Worm (Caenorhabditis elegans): ENCODE data around the gene arrd-8.

The arrd-8 gene

DNA sequence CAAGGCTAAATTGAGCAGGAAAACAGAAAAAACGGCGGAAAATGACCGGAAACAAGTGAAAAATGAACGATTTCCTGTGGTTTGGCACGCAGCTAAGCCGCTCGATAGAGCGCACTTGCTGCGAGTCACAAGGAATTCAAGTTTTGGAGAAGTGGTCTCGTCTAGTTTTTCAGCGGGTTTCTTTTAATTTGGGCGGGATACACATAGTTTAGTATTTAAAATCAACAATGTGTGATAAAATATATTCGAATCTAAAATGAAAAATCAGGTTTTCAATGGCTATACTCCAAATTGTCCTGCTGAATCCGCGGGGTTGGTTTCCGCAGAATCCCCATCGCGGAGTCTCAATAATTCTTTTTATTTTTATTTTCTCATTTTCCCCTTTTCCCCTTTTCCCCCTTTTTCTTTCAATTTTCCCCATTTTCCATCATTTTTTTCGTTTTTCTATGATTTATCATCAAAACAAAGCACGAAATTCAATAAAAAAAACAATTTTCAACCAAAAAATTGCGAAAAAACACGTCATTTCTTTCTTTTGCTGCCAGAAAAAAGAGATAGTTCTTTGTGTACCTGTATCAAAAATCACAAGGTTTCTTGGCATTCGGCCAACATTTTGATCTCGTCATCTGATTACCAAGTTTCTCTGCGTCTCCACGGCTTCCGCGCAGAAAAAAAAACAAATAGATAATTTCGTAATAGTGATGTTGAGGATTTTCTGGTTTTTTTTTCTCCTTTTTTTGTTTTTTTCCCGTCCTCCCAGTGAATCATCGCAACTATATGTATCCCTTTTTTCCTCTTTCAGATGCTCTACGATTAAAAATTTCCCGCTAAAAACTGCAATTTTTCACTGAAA lies 22.6 kb upstream of the arrd-8 start, which contains the start of gene ippk-1 (continued):
- TF ChIP-seq ceh-16 (tag; optimal IDR thresholded peaks at IDR 0.05) (no peak), nhr-10 (tag; optimal IDR thresholded peaks at IDR 0.05) (no peak), nhr-25 (tag; optimal IDR thresholded peaks at IDR 0.05) (peak; percentile 62), F13H6.1 (tag; optimal IDR thresholded peaks at IDR 0.05) (peak; percentile 83), C34F6.9 (tag; optimal IDR thresholded peaks at IDR 0.05) (peak; percentile 71), lsy-2 (tag; optimal IDR thresholded peaks at IDR 0.05) (peak; percentile 50 to 64), egl-27 (tag; optimal IDR thresholded peaks at IDR 0.05) (no peak), nhr-237 (tag; optimal IDR thresholded peaks at IDR 0.05) (no peak), Y55F3AM.14 (GFP tag; optimal IDR thresholded peaks at IDR 0.05) (no peak), lin-39 (tag; optimal IDR thresholded peaks at IDR 0.05) (no peak), nhr-129 (tag; optimal IDR thresholded peaks at IDR 0.05) (peak; percentile 64), elt-3 (tag; optimal IDR thresholded peaks at IDR 0.05) (no peak), fos-1 (tag; optimal IDR thresholded peaks at IDR 0.05) (peak; percentile 33), ZK546.5 (tag; optimal IDR thresholded peaks at IDR 0.05) (no peak), blmp-1 (tag; optimal IDR thresholded peaks at IDR 0.05; ENCODE audit: insufficient read depth) (no peak), unc-55 (GFP tag; optimal IDR thresholded peaks at IDR 0.05) (peak; percentile 65), ama-1 (optimal IDR thresholded peaks at IDR 0.05) (peak; percentile 25), nhr-77 (tag; optimal IDR thresholded peaks at IDR 0.05) (no peak), unc-62 (GFP tag; optimal IDR thresholded peaks at IDR 0.05) (no peak)

- TF ChIP-seq elt-1 (tag; optimal IDR thresholded peaks at IDR 0.05), result no peak
Observed at ce11 chrII:12049281-12049680, 15.6 kb upstream of the arrd-8 start, which contains the start of gene nadk-2. nadk-2 (plus strand) TSS chrII:12049581.

DNA sequence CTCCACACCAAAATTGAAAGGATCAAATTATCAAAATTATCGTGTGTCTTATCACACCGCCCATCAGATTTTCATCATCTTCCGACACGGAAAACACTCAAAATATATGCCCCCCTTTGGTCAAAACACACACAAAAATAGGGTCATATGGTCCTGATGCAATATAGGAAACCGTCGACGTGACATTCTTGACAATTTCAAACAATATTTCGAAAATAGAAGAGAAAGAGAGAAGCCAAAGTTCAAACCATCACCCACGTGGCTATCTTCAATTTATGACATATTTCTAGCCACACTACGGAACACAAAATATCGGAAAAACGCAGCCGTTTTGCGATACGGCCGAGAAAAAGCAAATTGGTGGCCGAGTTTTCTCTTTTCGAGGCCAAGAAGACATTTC lies 14.3 kb upstream of the arrd-8 start:
- TF ChIP-seq nhr-21 (tag; optimal IDR thresholded peaks at IDR 0.05) (peak; percentile 82), C34F6.9 (tag; optimal IDR thresholded peaks at IDR 0.05) (no peak), sma-3 (GFP tag; optimal IDR thresholded peaks at IDR 0.05) (peak; percentile 3), ceh-16 (tag; optimal IDR thresholded peaks at IDR 0.05) (no peak), gmeb-1 (tag; optimal IDR thresholded peaks at IDR 0.05) (peak; percentile 18), lsy-2 (tag; optimal IDR thresholded peaks at IDR 0.05) (peak in 1 of 2 experiments; percentile 24), aly-2 (tag; optimal IDR thresholded peaks at IDR 0.05) (no peak), nhr-25 (tag; optimal IDR thresholded peaks at IDR 0.05) (peak; percentile 76), mdl-1 (tag; optimal IDR thresholded peaks at IDR 0.05) (peak in 1 of 2 experiments; percentile 40), ztf-4 (tag; optimal IDR thresholded peaks at IDR 0.05) (no peak), lin-11 (tag; optimal IDR thresholded peaks at IDR 0.05) (no peak), crh-2 (tag; optimal IDR thresholded peaks at IDR 0.05) (peak; percentile 60), nhr-129 (tag; optimal IDR thresholded peaks at IDR 0.05) (peak; percentile 97), sma-9 (GFP tag; optimal IDR thresholded peaks at IDR 0.05) (peak; percentile 81), sma-9 (tag; optimal IDR thresholded peaks at IDR 0.05) (no peak)

- TF ChIP-seq peb-1 (tag; optimal IDR thresholded peaks at IDR 0.05) (no peak), nhr-12 (tag; optimal IDR thresholded peaks at IDR 0.05) (no peak), R02D3.7 (tag; optimal IDR thresholded peaks at IDR 0.05) (no peak), ztf-4 (tag; optimal IDR thresholded peaks at IDR 0.05) (no peak), ceh-82 (tag; optimal IDR thresholded peaks at IDR 0.05) (no peak), ztf-11 (tag; optimal IDR thresholded peaks at IDR 0.05) (no peak), nhr-6 (tag; optimal IDR thresholded peaks at IDR 0.05) (no peak), mab-5 (tag; optimal IDR thresholded peaks at IDR 0.05) (no peak), sma-9 (GFP tag; optimal IDR thresholded peaks at IDR 0.05) (peak; percentile 61), sma-9 (tag; optimal IDR thresholded peaks at IDR 0.05) (no peak), blmp-1 (tag; optimal IDR thresholded peaks at IDR 0.05; ENCODE audit: insufficient read depth) (no peak), Y55F3AM.14 (GFP tag; optimal IDR thresholded peaks at IDR 0.05) (no peak), lin-39 (tag; optimal IDR thresholded peaks at IDR 0.05) (no peak), nhr-25 (tag; optimal IDR thresholded peaks at IDR 0.05) (peak; percentile 25), unc-62 (GFP tag; optimal IDR thresholded peaks at IDR 0.05) (no peak), nhr-77 (tag; optimal IDR thresholded peaks at IDR 0.05) (no peak), crh-2 (tag; optimal IDR thresholded peaks at IDR 0.05) (peak; percentile 90), ztf-1 (GFP tag; conservative IDR thresholded peaks at IDR 0.05) (no peak), elt-3 (tag; optimal IDR thresholded peaks at IDR 0.05) (no peak), nhr-23 (tag; optimal IDR thresholded peaks at IDR 0.05) (no peak), snpc-4 (tag; optimal IDR thresholded peaks at IDR 0.05) (no peak), nhr-11 (tag; optimal IDR thresholded peaks at IDR 0.05) (no peak), egl-27 (tag; optimal IDR thresholded peaks at IDR 0.05) (no peak), fos-1 (tag; optimal IDR thresholded peaks at IDR 0.05) (peak; percentile 9), lsy-2 (tag; optimal IDR thresholded peaks at IDR 0.05) (no peak), dmd-4 (tag; optimal IDR thresholded peaks at IDR 0.05) (no peak), zag-1 (tag; optimal IDR thresholded peaks at IDR 0.05) (no peak), lin-11 (tag; optimal IDR thresholded peaks at IDR 0.05) (no peak), nhr-129 (tag; optimal IDR thresholded peaks at IDR 0.05) (peak; percentile 46), mdl-1 (tag; optimal IDR thresholded peaks at IDR 0.05) (peak in 1 of 2 experiments; percentile 33), skn-1 (tag; optimal IDR thresholded peaks at IDR 0.05) (no peak), alr-1 (tag; optimal IDR thresholded peaks at IDR 0.05) (no peak)
Observed at ce11 chrII:12051601-12052000, 13.3 kb upstream of the arrd-8 start.
